Worm (Caenorhabditis elegans) whole organism, L4 larva: ENCODE measurements around the gene anmt-3.

Source experiments
- F49E8.2 ChIP-seq: sonication (generic microtip); optimal IDR thresholded peaks from 2 replicates; lab custom pipeline; 2016; ENCODE audit warnings: missing compliant biosample characterization, mild to moderate bottlenecking, missing genetic modification characterization, borderline replicate concordance
- T20F7.1 ChIP-seq: fragments of 200-800 bp; sonication (Bioruptor generic); optimal IDR thresholded peaks from 2 replicates; lab custom pipeline; 2018; ENCODE audit warnings: mild to moderate bottlenecking, missing genetic modification characterization, missing compliant biosample characterization
- T26A8.4 ChIP-seq: fragments of 200-800 bp; sonication (Bioruptor generic); IDR thresholded peaks from 2 replicates; pipeline ENCODE4 v1.3.6; 2022; ENCODE audit warnings: missing genetic modification characterization, missing compliant biosample characterization
- Y48G9A.11 ChIP-seq: fragments of 200-800 bp; sonication (Bioruptor generic); IDR thresholded peaks from 2 replicates; pipeline ENCODE4 v1.3.6; 2022; ENCODE audit warnings: missing genetic modification reagents, missing genetic modification characterization, missing compliant biosample characterization
- aha-1 ChIP-seq: fragments of 150-350 bp; peaks from one replicate; lab custom pipeline; 2014; ENCODE audit warnings: missing biosample characterization, missing genetic modification characterization
- arid-1 ChIP-seq: fragments of 200-800 bp; sonication (Bioruptor generic); conservative IDR thresholded peaks from 2 replicates; pipeline ENCODE4 v1.3.6; 2022; ENCODE audit warnings: missing genetic modification reagents, missing genetic modification characterization, missing compliant biosample characterization
- ceh-20 ChIP-seq: fragments of 200-800 bp; sonication (Bioruptor generic); IDR thresholded peaks from 2 replicates; pipeline ENCODE4 v1.3.6; 2022; ENCODE audit warnings: missing genetic modification reagents, missing genetic modification characterization, missing compliant biosample characterization
- daf-19 ChIP-seq: fragments of 200-800 bp; sonication (Bioruptor generic); conservative IDR thresholded peaks from 2 replicates; pipeline ENCODE4 v1.3.6; 2022; ENCODE audit warnings: missing genetic modification characterization, missing compliant biosample characterization
- daf-8 ChIP-seq: fragments of 200-800 bp; sonication (Bioruptor generic); IDR thresholded peaks from 2 replicates; pipeline ENCODE4 v1.3.6; 2022; ENCODE audit warnings: missing genetic modification characterization, missing compliant biosample characterization
- dmd-6 ChIP-seq: fragments of 200-800 bp; sonication (Bioruptor generic); IDR thresholded peaks from 2 replicates; pipeline ENCODE4 v1.3.6; 2022; ENCODE audit warnings: missing genetic modification reagents, missing genetic modification characterization, missing compliant biosample characterization
- dve-1 ChIP-seq: sonication (generic microtip); optimal IDR thresholded peaks from 2 replicates; lab custom pipeline; 2017; ENCODE audit warnings: antibody characterized with exemption, mild to moderate bottlenecking, missing genetic modification characterization, missing compliant biosample characterization; ENCODE audit not compliant: insufficient read depth
- egl-27 ChIP-seq: sonication (generic microtip); optimal IDR thresholded peaks from 3 replicates; lab custom pipeline; 2017; ENCODE audit warnings: missing biosample characterization, missing genetic modification reagents, missing genetic modification characterization
- egl-43 ChIP-seq: fragments of 200-800 bp; sonication (Bioruptor generic); IDR thresholded peaks from 2 replicates; pipeline ENCODE4 v1.3.6; 2022; ENCODE audit warnings: missing genetic modification reagents, missing genetic modification characterization, missing compliant biosample characterization
- fkh-10 ChIP-seq: fragments of 150-350 bp; optimal IDR thresholded peaks from 2 replicates; lab custom pipeline; 2014; ENCODE audit warnings: missing biosample characterization, missing genetic modification reagents, missing genetic modification characterization
- hlh-11 ChIP-seq: fragments of 200-800 bp; sonication (Bioruptor generic); optimal IDR thresholded peaks from 2 replicates; lab custom pipeline; 2018; ENCODE audit warnings: mild to moderate bottlenecking, missing genetic modification characterization, missing compliant biosample characterization
- hmg-1.1 ChIP-seq: fragments of 200-800 bp; sonication (Bioruptor generic); IDR thresholded peaks from 2 replicates; pipeline ENCODE4 v1.3.6; 2022; ENCODE audit warnings: missing genetic modification reagents, missing genetic modification characterization, missing compliant biosample characterization
- jun-1 ChIP-seq: fragments of 150-350 bp; optimal IDR thresholded peaks from 2 replicates; lab custom pipeline; 2014; ENCODE audit warnings: missing biosample characterization, missing genetic modification reagents, missing genetic modification characterization
- lin-1 ChIP-seq: fragments of 200-800 bp; sonication (Bioruptor generic); IDR thresholded peaks from 2 replicates; pipeline ENCODE4 v1.3.6; 2022; ENCODE audit warnings: missing genetic modification reagents, missing genetic modification characterization, missing compliant biosample characterization
- lin-29 ChIP-seq: fragments of 200-800 bp; sonication (Bioruptor generic); IDR thresholded peaks from 2 replicates; pipeline ENCODE4 v1.3.6; 2022; ENCODE audit warnings: missing genetic modification reagents, missing genetic modification characterization, missing compliant biosample characterization
- lin-38 ChIP-seq: fragments of 200-800 bp; sonication (Bioruptor generic); IDR thresholded peaks from 2 replicates; pipeline ENCODE4 v1.3.6; 2022; ENCODE audit warnings: missing genetic modification reagents, missing genetic modification characterization, missing compliant biosample characterization
- lin-39 ChIP-seq: fragments of 150-350 bp; optimal IDR thresholded peaks from 2 replicates; lab custom pipeline; 2014; ENCODE audit warnings: missing biosample characterization, missing genetic modification reagents, missing genetic modification characterization
- lsy-2 ChIP-seq, 2 experiments: fragments of 150-350 bp in 1 of 2; sonication (generic microtip) in 1 of 2; optimal IDR thresholded peaks; 2 replicates each; lab custom pipeline; 2014 to 2017; ENCODE audit warnings: missing biosample characterization in 2 of 2, missing genetic modification characterization in 2 of 2
- madf-5 ChIP-seq, 2 experiments: fragments of 200-800 bp; sonication (Bioruptor generic); IDR thresholded peaks; 2 replicates each; pipeline ENCODE4 v1.3.6; 2022; ENCODE audit warnings: missing compliant biosample characterization in 2 of 2, missing genetic modification characterization in 2 of 2
- madf-9 ChIP-seq: fragments of 200-800 bp; sonication (Bioruptor generic); conservative IDR thresholded peaks from 2 replicates; pipeline ENCODE4 v1.3.6; 2022; ENCODE audit warnings: missing genetic modification reagents, missing genetic modification characterization, missing compliant biosample characterization
- mdt-29 ChIP-seq: fragments of 200-800 bp; sonication (Bioruptor generic); IDR thresholded peaks from 2 replicates; pipeline ENCODE4 v1.3.6; 2022; ENCODE audit warnings: missing genetic modification reagents, missing genetic modification characterization, missing compliant biosample characterization
- mep-1 ChIP-seq: fragments of 150-350 bp; sonication (generic microtip); optimal IDR thresholded peaks from 3 replicates; lab custom pipeline; 2014; ENCODE audit warnings: missing biosample characterization, missing genetic modification characterization
- nhr-111 ChIP-seq: fragments of 200-800 bp; sonication (Bioruptor generic); optimal IDR thresholded peaks from 2 replicates; lab custom pipeline; 2018; ENCODE audit warnings: mild to moderate bottlenecking, missing genetic modification characterization, missing compliant biosample characterization
- nhr-41 ChIP-seq: fragments of 200-800 bp; sonication (Bioruptor generic); IDR thresholded peaks from 2 replicates; pipeline ENCODE4 v1.3.6; 2022; ENCODE audit warnings: missing genetic modification reagents, missing genetic modification characterization, missing compliant biosample characterization
- nhr-76 ChIP-seq: fragments of 150-350 bp; optimal IDR thresholded peaks from 2 replicates; lab custom pipeline; 2014; ENCODE audit warnings: missing biosample characterization, missing genetic modification characterization
- pha-4 ChIP-seq, 2 experiments: fragments of 150-350 bp in 1 of 2; fragments of 200-800 bp in 1 of 2; sonication (Bioruptor generic) in 1 of 2; IDR thresholded peaks in 1 of 2; optimal IDR thresholded peaks in 1 of 2; 2 replicates each; pipeline versions ENCODE4 v1.3.6 to Lab custom; 2014 to 2022; ENCODE audit warnings: missing genetic modification characterization in 2 of 2, missing genetic modification reagents in 2 of 2, missing biosample characterization in 1 of 2, missing compliant biosample characterization in 1 of 2
- php-3 ChIP-seq: fragments of 200-800 bp; sonication (Bioruptor generic); IDR thresholded peaks from 2 replicates; pipeline ENCODE4 v1.3.6; 2022; ENCODE audit warnings: missing genetic modification reagents, missing genetic modification characterization, missing compliant biosample characterization
- rbr-2 ChIP-seq: sonication (generic microtip); optimal IDR thresholded peaks from 2 replicates; lab custom pipeline; 2016; ENCODE audit warnings: missing genotype, missing genetic modification characterization, missing compliant biosample characterization
- set-16 ChIP-seq: fragments of 200-800 bp; sonication (Bioruptor generic); IDR thresholded peaks from 2 replicates; pipeline ENCODE4 v1.3.6; 2022; ENCODE audit warnings: missing genetic modification reagents, missing genetic modification characterization, missing compliant biosample characterization
- snpc-1.2 ChIP-seq: fragments of 200-800 bp; sonication (Bioruptor generic); IDR thresholded peaks from 2 replicates; pipeline ENCODE4 v1.3.6; 2022; ENCODE audit warnings: missing genetic modification reagents, missing genetic modification characterization, missing compliant biosample characterization
- snpc-4 ChIP-seq: fragments of 150-350 bp; optimal IDR thresholded peaks from 2 replicates; lab custom pipeline; 2014; ENCODE audit warnings: missing biosample characterization, missing genetic modification characterization
- tra-1 ChIP-seq: fragments of 200-800 bp; sonication (Bioruptor generic); IDR thresholded peaks from 2 replicates; pipeline ENCODE4 v1.3.6; 2022; ENCODE audit warnings: missing genetic modification reagents, missing genetic modification characterization, missing compliant biosample characterization
- vab-7 ChIP-seq: fragments of 200-800 bp; sonication (Bioruptor generic); IDR thresholded peaks from 2 replicates; pipeline ENCODE4 v1.3.6; 2022; ENCODE audit warnings: missing genetic modification reagents, missing genetic modification characterization, missing compliant biosample characterization
- zfp-3 ChIP-seq: fragments of 200-800 bp; sonication (Bioruptor generic); conservative IDR thresholded peaks from 2 replicates; pipeline ENCODE4 v1.3.6; 2022; ENCODE audit warnings: missing genetic modification reagents, missing genetic modification characterization, missing compliant biosample characterization

anmt-3 gene

DNA sequence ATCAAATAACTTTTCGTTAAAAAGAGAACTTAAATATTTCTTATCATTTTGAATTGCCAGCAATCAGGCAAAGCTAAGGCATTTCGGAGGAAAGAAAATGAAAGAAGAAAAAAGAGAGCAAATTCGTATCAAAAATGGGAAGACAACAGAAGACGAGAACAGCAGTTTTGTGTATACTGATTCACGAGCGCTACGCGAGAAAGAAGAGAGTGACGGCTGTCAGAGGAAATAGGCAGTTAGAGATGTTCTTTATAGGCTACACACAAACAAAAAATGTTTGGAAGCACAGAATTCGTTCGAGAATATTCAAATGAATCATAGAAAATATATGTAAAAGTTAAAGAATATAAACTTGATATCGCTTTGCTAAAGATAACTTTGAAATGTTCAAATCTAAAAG, 26.7 kb upstream of the anmt-3 start (continued):
- no peak for TF ChIP-seq lin-39 (tag; lab: Kevin White, UChicago)
- TF ChIP-seq fkh-10 = no peak
- no peak for TF ChIP-seq nhr-41 (GFP tag; lab: Robert Waterston, UW)
- peak; percentile 40 for TF ChIP-seq mep-1 (tag; lab: Kevin White, UChicago)
- TF ChIP-seq dmd-6 (GFP tag; lab: Robert Waterston, UW) = peak; percentile 59
- TF ChIP-seq rbr-2 = no peak
- TF ChIP-seq hlh-11 (tag; lab: Kevin White, UChicago) = peak; percentile 52
- TF ChIP-seq pha-4 (GFP tag; IDR thresholded peaks at IDR 0.05; lab: Robert Waterston, UW) = no peak
- TF ChIP-seq pha-4 (tag; optimal IDR thresholded peaks at IDR 0.05; lab: Kevin White, UChicago) = peak; percentile 6
- no peak for TF ChIP-seq lin-29 (GFP tag; lab: Robert Waterston, UW)
- TF ChIP-seq jun-1 (tag; lab: Kevin White, UChicago) = no peak
- TF ChIP-seq vab-7 (GFP tag; lab: Robert Waterston, UW) = no peak
- TF ChIP-seq egl-27 (tag; lab: Kevin White, UChicago) = no peak

ce11 chrV:9983529-9983928, 25.4 kb upstream of the anmt-3 start:
- 0 out of 2 replicates have a peak, but pooled peaks have one; percentile 24 for TF ChIP-seq daf-19 (GFP tag; lab: Robert Waterston, UW)
- TF ChIP-seq hmg-1.1 (GFP tag; lab: Robert Waterston, UW) = 0 out of 2 replicates have a peak, but pooled peaks have one; percentile 24
- peak; percentile 11; the same call in 1 of the 2 replicates for TF ChIP-seq dmd-6 (GFP tag; lab: Robert Waterston, UW)
- TF ChIP-seq lsy-2 (tag; optimal IDR thresholded peaks at IDR 0.05; lab: Kevin White, UChicago) = peak in 1 of 2 experiments; percentile 19
- peak; percentile 40 for TF ChIP-seq aha-1 (tag; lab: Kevin White, UChicago)
- TF ChIP-seq nhr-76 = no peak
- no peak for TF ChIP-seq daf-8 (GFP tag; lab: Robert Waterston, UW)
- TF ChIP-seq nhr-111 (GFP tag; lab: Kevin White, UChicago) = no peak
- TF ChIP-seq lin-38 (GFP tag; lab: Robert Waterston, UW) = 0 out of 2 replicates have a peak, but pooled peaks have one; percentile 34
- TF ChIP-seq madf-9 (GFP tag; lab: Robert Waterston, UW) = no peak
- TF ChIP-seq tra-1 (GFP tag; lab: Robert Waterston, UW) = 0 out of 2 replicates have a peak, but pooled peaks have one; percentile 57
- peak; percentile 33 for TF ChIP-seq dve-1 (tag; lab: Kevin White, UChicago)
- TF ChIP-seq snpc-1.2 (GFP tag; lab: Robert Waterston, UW) = 0 out of 2 replicates have a peak, but pooled peaks have one; percentile 18
- 0 out of 2 replicates have a peak, but pooled peaks have one; percentile 26 for TF ChIP-seq arid-1 (GFP tag; lab: Robert Waterston, UW)
- TF ChIP-seq Y48G9A.11 (GFP tag; lab: Robert Waterston, UW) = no peak
- no peak for TF ChIP-seq egl-27 (tag; lab: Kevin White, UChicago)
- TF ChIP-seq set-16 = no peak
- TF ChIP-seq php-3 = no peak
- peak; percentile 49; the same call in 1 of the 2 replicates for TF ChIP-seq T26A8.4
- TF ChIP-seq T20F7.1 (GFP tag; lab: Kevin White, UChicago) = peak; percentile 69
- peak; percentile 77 for TF ChIP-seq zfp-3 (GFP tag; lab: Robert Waterston, UW)
- TF ChIP-seq ceh-20 (GFP tag; lab: Robert Waterston, UW) = no peak
- TF ChIP-seq snpc-4 (tag; lab: Kevin White, UChicago) = no peak
- peak; percentile 15; the same call in 1 of the 2 replicates for TF ChIP-seq mdt-29 (GFP tag; lab: Robert Waterston, UW)
- peak; percentile 22 for TF ChIP-seq hlh-11 (tag; lab: Kevin White, UChicago)
- 0 out of 2 replicates have a peak, but pooled peaks have one; percentile 20 for TF ChIP-seq egl-43 (GFP tag; lab: Robert Waterston, UW)
- TF ChIP-seq madf-5 (GFP tag; IDR thresholded peaks at IDR 0.05; lab: Robert Waterston, UW) = no peak
- TF ChIP-seq F49E8.2 (tag; lab: Kevin White, UChicago) = no peak
- TF ChIP-seq mep-1 (tag; lab: Kevin White, UChicago) = peak; percentile 39
- 0 out of 2 replicates have a peak, but pooled peaks have one; percentile 25 for TF ChIP-seq lin-1
- 0 out of 2 replicates have a peak, but pooled peaks have one; percentile 30 for TF ChIP-seq pha-4 (GFP tag; IDR thresholded peaks at IDR 0.05; lab: Robert Waterston, UW)
- no peak for TF ChIP-seq pha-4 (tag; optimal IDR thresholded peaks at IDR 0.05; lab: Kevin White, UChicago)
